Fruit fly (Drosophila melanogaster): ENCODE measurements around the gene Septin1.

Gene Septin1

dm6 chrX:21367363-21368072 lies 9.4 kb downstream of the Septin1 start (continued):
- TF ChIP-seq CG16813 (GFP tag; IDR thresholded peaks at IDR 0.05; ENCODE audit: partially characterized antibody) (no peak), CG1024 (GFP tag; IDR thresholded peaks at IDR 0.05) (peak; percentile 80), Oli (tag; optimal IDR thresholded peaks at IDR 0.05) (peak; percentile 99), CG13296 (GFP tag; optimal IDR thresholded peaks at IDR 0.05) (peak; percentile 99), sna (GFP tag; IDR thresholded peaks at IDR 0.05; ENCODE audit: partially characterized antibody) (no peak), sima (GFP tag; optimal IDR thresholded peaks at IDR 0.05) (peak; percentile 85), CG42726 (GFP tag; IDR thresholded peaks at IDR 0.05; ENCODE audit: partially characterized antibody) (no peak), Rx (GFP tag; IDR thresholded peaks at IDR 0.05) (peak; percentile 93), MTF-1 (GFP tag; optimal IDR thresholded peaks at IDR 0.05; ENCODE audit: borderline replicate concordance) (peak; percentile 92), ewg (GFP tag; optimal IDR thresholded peaks at IDR 0.05) (peak; percentile 95), fu2 (GFP tag; optimal IDR thresholded peaks at IDR 0.05) (peak; percentile 96), NC2α (GFP tag; optimal IDR thresholded peaks at IDR 0.05) (peak; percentile 89), CG12659 (GFP tag; optimal IDR thresholded peaks at IDR 0.05) (peak; percentile 99), Chrac-16 (GFP tag; optimal IDR thresholded peaks at IDR 0.05) (peak; percentile 97), pnt (GFP tag; optimal IDR thresholded peaks at IDR 0.05) (peak; percentile 94), ase (GFP tag; IDR thresholded peaks at IDR 0.05) (peak; percentile 93), bab2 (GFP tag; optimal IDR thresholded peaks at IDR 0.05) (peak; percentile 95), Scr (GFP tag; IDR thresholded peaks at IDR 0.05; ENCODE audit: partially characterized antibody) (no peak), HHEX (GFP tag; optimal IDR thresholded peaks at IDR 0.05) (peak; percentile 98), sqz (GFP tag; optimal IDR thresholded peaks at IDR 0.05) (peak; percentile 94), caup (GFP tag; optimal IDR thresholded peaks at IDR 0.05; ENCODE audit: severe bottlenecking) (peak; percentile 98), CG5245 (GFP tag; optimal IDR thresholded peaks at IDR 0.05) (peak; percentile 94), CG30020 (tag; optimal IDR thresholded peaks at IDR 0.05) (peak; percentile 81), CG2120 (GFP tag; optimal IDR thresholded peaks at IDR 0.05) (peak; percentile 99), Atf-2 (GFP tag; optimal IDR thresholded peaks at IDR 0.05) (peak; percentile 96), psq (GFP tag; optimal IDR thresholded peaks at IDR 0.05) (peak; percentile 89), crp (GFP tag; optimal IDR thresholded peaks at IDR 0.05) (peak in 1 of 2 experiments; percentile 56), B-H2 (GFP tag; optimal IDR thresholded peaks at IDR 0.05) (peak; percentile 98), klu (GFP tag; IDR thresholded peaks at IDR 0.05) (peak; percentile 94), CG10431 (GFP tag; optimal IDR thresholded peaks at IDR 0.05) (peak; percentile 94), CG18476 (GFP tag; optimal IDR thresholded peaks at IDR 0.05) (peak; percentile 97), D (optimal IDR thresholded peaks at IDR 0.05) (no peak), D (GFP tag; optimal IDR thresholded peaks at IDR 0.05) (peak; percentile 98), ara (GFP tag; IDR thresholded peaks at IDR 0.05) (peak; percentile 94), CG4854 (GFP tag; optimal IDR thresholded peaks at IDR 0.05) (peak; percentile 94), CG3281 (GFP tag; optimal IDR thresholded peaks at IDR 0.05) (peak; percentile 99), inv (GFP tag; IDR thresholded peaks at IDR 0.05; ENCODE audit: partially characterized antibody) (0 out of 2 replicates have a peak, but pooled peaks have one; percentile 20), CG14014 (GFP tag; IDR thresholded peaks at IDR 0.05) (peak; percentile 97), Trl (optimal IDR thresholded peaks at IDR 0.05) (peak in 1 of 2 experiments; percentile 9), Trl (GFP tag; optimal IDR thresholded peaks at IDR 0.05) (peak; percentile 94), Dfd (GFP tag; optimal IDR thresholded peaks at IDR 0.05) (no peak), Antp (GFP tag; optimal IDR thresholded peaks at IDR 0.05) (peak; percentile 92), crc (GFP tag; optimal IDR thresholded peaks at IDR 0.05) (peak; percentile 92), hkb (optimal IDR thresholded peaks at IDR 0.05) (no peak), hkb (GFP tag; IDR thresholded peaks at IDR 0.05) (peak; percentile 98), Mes4 (GFP tag; optimal IDR thresholded peaks at IDR 0.05) (peak; percentile 93), CrebB (tag; optimal IDR thresholded peaks at IDR 0.05) (peak; percentile 97), jing (GFP tag; optimal IDR thresholded peaks at IDR 0.05) (peak; percentile 95), CG14667 (GFP tag; IDR thresholded peaks at IDR 0.05) (peak; percentile 92), gt (GFP tag; IDR thresholded peaks at IDR 0.05) (peak; percentile 92)

Measured in whole organism, embryonic.